Worm (Caenorhabditis elegans) whole organism, L4 larva: ENCODE measurements around the gene twk-43.

ENCODE experiments used
- F37D6.2 ChIP-seq: sonication (generic microtip); optimal IDR thresholded peaks from 2 replicates; lab custom pipeline; 2016; ENCODE audit warnings: mild to moderate bottlenecking, missing genetic modification characterization, missing compliant biosample characterization
- F49E8.2 ChIP-seq: sonication (generic microtip); optimal IDR thresholded peaks from 2 replicates; lab custom pipeline; 2016; ENCODE audit warnings: missing compliant biosample characterization, mild to moderate bottlenecking, missing genetic modification characterization, borderline replicate concordance
- R02D3.7 ChIP-seq: fragments of 150-350 bp; sonication (generic microtip); optimal IDR thresholded peaks from 3 replicates; lab custom pipeline; 2014; ENCODE audit warnings: missing biosample characterization, missing genetic modification characterization
- T26A8.4 ChIP-seq: fragments of 200-800 bp; sonication (Bioruptor generic); IDR thresholded peaks from 2 replicates; pipeline ENCODE4 v1.3.6; 2022; ENCODE audit warnings: missing genetic modification characterization, missing compliant biosample characterization
- aha-1 ChIP-seq: fragments of 150-350 bp; peaks from one replicate; lab custom pipeline; 2014; ENCODE audit warnings: missing biosample characterization, missing genetic modification characterization
- arid-1 ChIP-seq: fragments of 200-800 bp; sonication (Bioruptor generic); conservative IDR thresholded peaks from 2 replicates; pipeline ENCODE4 v1.3.6; 2022; ENCODE audit warnings: missing genetic modification reagents, missing genetic modification characterization, missing compliant biosample characterization
- attf-4 ChIP-seq: sonication (generic microtip); optimal IDR thresholded peaks from 3 replicates; lab custom pipeline; 2017; ENCODE audit warnings: missing biosample characterization, missing genetic modification characterization
- ceh-44 ChIP-seq: fragments of 200-800 bp; sonication (Bioruptor generic); IDR thresholded peaks from 2 replicates; pipeline ENCODE4 v1.3.6; 2022; ENCODE audit warnings: missing genetic modification reagents, missing genetic modification characterization, missing compliant biosample characterization
- ceh-82 ChIP-seq: sonication (generic microtip); optimal IDR thresholded peaks from 2 replicates; lab custom pipeline; 2017; ENCODE audit warnings: missing biosample characterization, missing genetic modification characterization
- cey-2 ChIP-seq: sonication (generic microtip); optimal IDR thresholded peaks from 3 replicates; lab custom pipeline; 2017; ENCODE audit warnings: missing genetic modification characterization, mild to moderate bottlenecking, missing compliant biosample characterization, antibody characterized with exemption, borderline replicate concordance; ENCODE audit not compliant: insufficient read depth
- daf-16 ChIP-seq, 3 experiments: sonication (generic microtip); optimal IDR thresholded peaks; 2 replicates each; lab custom pipeline; 2016 to 2017; ENCODE audit warnings: missing genetic modification characterization in 3 of 3, missing genetic modification reagents in 3 of 3, mild to moderate bottlenecking in 2 of 3, missing compliant biosample characterization in 2 of 3, missing biosample characterization in 1 of 3, moderate library complexity in 1 of 3
- daf-8 ChIP-seq: fragments of 200-800 bp; sonication (Bioruptor generic); IDR thresholded peaks from 2 replicates; pipeline ENCODE4 v1.3.6; 2022; ENCODE audit warnings: missing genetic modification characterization, missing compliant biosample characterization
- dmd-6 ChIP-seq: fragments of 200-800 bp; sonication (Bioruptor generic); IDR thresholded peaks from 2 replicates; pipeline ENCODE4 v1.3.6; 2022; ENCODE audit warnings: missing genetic modification reagents, missing genetic modification characterization, missing compliant biosample characterization
- dmd-8 ChIP-seq: fragments of 200-800 bp; sonication (Bioruptor generic); IDR thresholded peaks from 2 replicates; pipeline ENCODE4 v1.3.6; 2022; ENCODE audit warnings: missing genetic modification characterization, missing compliant biosample characterization
- dve-1 ChIP-seq: sonication (generic microtip); optimal IDR thresholded peaks from 2 replicates; lab custom pipeline; 2017; ENCODE audit warnings: antibody characterized with exemption, mild to moderate bottlenecking, missing genetic modification characterization, missing compliant biosample characterization; ENCODE audit not compliant: insufficient read depth
- fos-1 ChIP-seq: fragments of 150-350 bp; optimal IDR thresholded peaks from 2 replicates; lab custom pipeline; 2014; ENCODE audit warnings: missing biosample characterization, missing genetic modification characterization
- gei-8 ChIP-seq: fragments of 200-800 bp; sonication (Bioruptor generic); optimal IDR thresholded peaks from 2 replicates; lab custom pipeline; 2018; ENCODE audit warnings: mild to moderate bottlenecking, missing genetic modification characterization, missing compliant biosample characterization
- hlh-30 ChIP-seq: sonication (generic microtip); optimal IDR thresholded peaks from 2 replicates; lab custom pipeline; 2017; ENCODE audit warnings: antibody characterized with exemption, mild to moderate bottlenecking, missing genetic modification characterization, missing compliant biosample characterization; ENCODE audit not compliant: insufficient read depth
- jun-1 ChIP-seq: fragments of 150-350 bp; optimal IDR thresholded peaks from 2 replicates; lab custom pipeline; 2014; ENCODE audit warnings: missing biosample characterization, missing genetic modification reagents, missing genetic modification characterization
- lsy-2 ChIP-seq, 2 experiments: fragments of 150-350 bp in 1 of 2; sonication (generic microtip) in 1 of 2; optimal IDR thresholded peaks; 2 replicates each; lab custom pipeline; 2014 to 2017; ENCODE audit warnings: missing biosample characterization in 2 of 2, missing genetic modification characterization in 2 of 2
- madf-5 ChIP-seq, 2 experiments: fragments of 200-800 bp; sonication (Bioruptor generic); IDR thresholded peaks; 2 replicates each; pipeline ENCODE4 v1.3.6; 2022; ENCODE audit warnings: missing compliant biosample characterization in 2 of 2, missing genetic modification characterization in 2 of 2
- mdl-1 ChIP-seq, 2 experiments: fragments of 150-350 bp in 1 of 2; sonication (generic microtip) in 1 of 2; optimal IDR thresholded peaks; 2 replicates each; lab custom pipeline; 2014 to 2017; ENCODE audit warnings: missing biosample characterization in 2 of 2, missing genetic modification characterization in 2 of 2
- mep-1 ChIP-seq: fragments of 150-350 bp; sonication (generic microtip); optimal IDR thresholded peaks from 3 replicates; lab custom pipeline; 2014; ENCODE audit warnings: missing biosample characterization, missing genetic modification characterization
- mes-2 ChIP-seq: sonication (generic microtip); optimal IDR thresholded peaks from 2 replicates; lab custom pipeline; 2016; ENCODE audit warnings: missing genotype, mild to moderate bottlenecking, missing genetic modification characterization, missing compliant biosample characterization; ENCODE audit not compliant: poor library complexity, severe bottlenecking
- mxl-2 ChIP-seq: fragments of 200-800 bp; sonication (Bioruptor generic); conservative IDR thresholded peaks from 2 replicates; pipeline ENCODE4 v1.3.6; 2022; ENCODE audit warnings: missing genetic modification reagents, missing genetic modification characterization, missing compliant biosample characterization
- mxl-3 ChIP-seq: fragments of 200-800 bp; sonication (Bioruptor generic); optimal IDR thresholded peaks from 2 replicates; lab custom pipeline; 2018; ENCODE audit warnings: mild to moderate bottlenecking, missing genetic modification characterization, missing compliant biosample characterization
- nhr-102 ChIP-seq: sonication (generic microtip); optimal IDR thresholded peaks from 2 replicates; lab custom pipeline; 2016; ENCODE audit warnings: mild to moderate bottlenecking, missing genetic modification characterization, moderate library complexity, missing compliant biosample characterization
- nhr-11 ChIP-seq: fragments of 150-350 bp; optimal IDR thresholded peaks from 2 replicates; lab custom pipeline; 2014; ENCODE audit warnings: missing biosample characterization, missing genetic modification characterization
- nhr-237 ChIP-seq: sonication (generic microtip); optimal IDR thresholded peaks from 2 replicates; lab custom pipeline; 2017; ENCODE audit warnings: missing biosample characterization, missing genetic modification characterization
- php-3 ChIP-seq: fragments of 200-800 bp; sonication (Bioruptor generic); IDR thresholded peaks from 2 replicates; pipeline ENCODE4 v1.3.6; 2022; ENCODE audit warnings: missing genetic modification reagents, missing genetic modification characterization, missing compliant biosample characterization
- saeg-2 ChIP-seq: fragments of 200-800 bp; sonication (Bioruptor generic); IDR thresholded peaks from 2 replicates; pipeline ENCODE4 v1.3.6; 2022; ENCODE audit warnings: missing genetic modification reagents, missing genetic modification characterization, missing compliant biosample characterization
- set-16 ChIP-seq: fragments of 200-800 bp; sonication (Bioruptor generic); IDR thresholded peaks from 2 replicates; pipeline ENCODE4 v1.3.6; 2022; ENCODE audit warnings: missing genetic modification reagents, missing genetic modification characterization, missing compliant biosample characterization
- skn-1 ChIP-seq: fragments of 150-350 bp; optimal IDR thresholded peaks from 2 replicates; lab custom pipeline; 2014; ENCODE audit warnings: missing biosample characterization, missing genetic modification characterization
- snpc-4 ChIP-seq: fragments of 150-350 bp; optimal IDR thresholded peaks from 2 replicates; lab custom pipeline; 2014; ENCODE audit warnings: missing biosample characterization, missing genetic modification characterization
- tag-97 ChIP-seq: fragments of 200-800 bp; sonication (Bioruptor generic); IDR thresholded peaks from 2 replicates; pipeline ENCODE4 v1.3.6; 2022; ENCODE audit warnings: missing genetic modification characterization, missing compliant biosample characterization
- tra-1 ChIP-seq: fragments of 200-800 bp; sonication (Bioruptor generic); IDR thresholded peaks from 2 replicates; pipeline ENCODE4 v1.3.6; 2022; ENCODE audit warnings: missing genetic modification reagents, missing genetic modification characterization, missing compliant biosample characterization
- unc-130 ChIP-seq: sonication (generic microtip); optimal IDR thresholded peaks from 2 replicates; lab custom pipeline; 2016; ENCODE audit warnings: missing genetic modification reagents, missing genetic modification characterization, missing compliant biosample characterization
- unc-39 ChIP-seq: sonication (generic microtip); optimal IDR thresholded peaks from 2 replicates; lab custom pipeline; 2017; ENCODE audit warnings: missing biosample characterization, missing genetic modification characterization
- unc-62 ChIP-seq, 3 experiments: fragments of 150-350 bp in 1 of 3; sonication (generic microtip); optimal IDR thresholded peaks in 2 of 3; peaks in 1 of 3; 1 replicate in 1 of 3; 2 replicates in 2 of 3; lab custom pipeline; 2014 to 2017; ENCODE audit warnings: missing biosample characterization in 3 of 3, missing genetic modification characterization in 3 of 3, missing genetic modification reagents in 3 of 3, missing genotype in 1 of 3
- zag-1 ChIP-seq: fragments of 150-350 bp; optimal IDR thresholded peaks from 2 replicates; lab custom pipeline; 2014; ENCODE audit warnings: missing biosample characterization, missing genetic modification characterization
- zfp-2 ChIP-seq: sonication (generic microtip); optimal IDR thresholded peaks from 2 replicates; lab custom pipeline; 2016; ENCODE audit warnings: mild to moderate bottlenecking, missing genetic modification characterization, missing compliant biosample characterization
- zip-11 ChIP-seq: fragments of 200-800 bp; sonication (Bioruptor generic); IDR thresholded peaks from 2 replicates; pipeline ENCODE4 v1.3.6; 2022; ENCODE audit warnings: missing genetic modification characterization, missing compliant biosample characterization
- ztf-11 ChIP-seq: fragments of 150-350 bp; optimal IDR thresholded peaks from 2 replicates; lab custom pipeline; 2014; ENCODE audit warnings: missing biosample characterization, missing genetic modification characterization

The twk-43 gene

ce11 chrV:13333386-13334180, 12.5 kb upstream of the twk-43 start, which contains the start of gene nhr-168 (continued):
- TF ChIP-seq ceh-82 (tag; lab: Kevin White, UChicago) = no peak
- TF ChIP-seq mxl-3 (GFP tag; lab: Kevin White, UChicago) = peak; percentile 20
- no peak for TF ChIP-seq mep-1 (tag; lab: Kevin White, UChicago)
- TF ChIP-seq unc-62 (GFP tag; optimal IDR thresholded peaks at IDR 0.05 in 1 of 2; lab: Kevin White, UChicago) = peak in 1 of 2 experiments; percentile 30
- no peak for TF ChIP-seq unc-62 (tag; optimal IDR thresholded peaks at IDR 0.05; lab: Kevin White, UChicago)
- TF ChIP-seq php-3 (GFP tag; lab: Robert Waterston, UW) = no peak
- no peak for TF ChIP-seq zag-1 (tag; lab: Kevin White, UChicago)
- TF ChIP-seq mdl-1 (tag; optimal IDR thresholded peaks at IDR 0.05; lab: Kevin White, UChicago) = peak in 1 of 2 experiments; percentile 50
- no peak for TF ChIP-seq snpc-4 (tag; lab: Kevin White, UChicago)
- TF ChIP-seq tag-97 (GFP tag; lab: Robert Waterston, UW) = no peak
- TF ChIP-seq zfp-2 (tag; lab: Kevin White, UChicago) = no peak
- TF ChIP-seq tra-1 (GFP tag; lab: Robert Waterston, UW) = no peak; the same call in 1 of the 2 replicates
- TF ChIP-seq attf-4 (tag; lab: Kevin White, UChicago) = no peak
- no peak for TF ChIP-seq nhr-102 (tag; lab: Kevin White, UChicago)
- no peak for TF ChIP-seq unc-130
- TF ChIP-seq dmd-8 (GFP tag; lab: Robert Waterston, UW) = no peak
- TF ChIP-seq jun-1 = no peak
- TF ChIP-seq aha-1 (tag; lab: Kevin White, UChicago) = no peak
- no peak for TF ChIP-seq daf-16 (GFP tag; optimal IDR thresholded peaks at IDR 0.05; lab: Kevin White, UChicago)
- TF ChIP-seq daf-16 (tag; optimal IDR thresholded peaks at IDR 0.05; lab: Kevin White, UChicago) = peak; percentile 32
- TF ChIP-seq skn-1 (tag; lab: Kevin White, UChicago) = no peak
- TF ChIP-seq gei-8 = no peak
- no peak for TF ChIP-seq arid-1
- TF ChIP-seq F37D6.2 (tag; lab: Kevin White, UChicago) = no peak
- TF ChIP-seq zip-11 (GFP tag; lab: Robert Waterston, UW) = no peak
- TF ChIP-seq ceh-44 = no peak
- no peak for TF ChIP-seq mes-2 (tag; lab: Kevin White, UChicago)
- TF ChIP-seq fos-1 (tag; lab: Kevin White, UChicago) = no peak
- no peak for TF ChIP-seq nhr-11
- no peak for TF ChIP-seq nhr-237 (tag; lab: Kevin White, UChicago)
- no peak for TF ChIP-seq F49E8.2 (tag; lab: Kevin White, UChicago)
- no peak for TF ChIP-seq R02D3.7 (tag; lab: Kevin White, UChicago)
- TF ChIP-seq saeg-2 (GFP tag; lab: Robert Waterston, UW) = no peak
- no peak for TF ChIP-seq ztf-11
- TF ChIP-seq cey-2 (tag; lab: Kevin White, UChicago) = no peak
- TF ChIP-seq mxl-2 (GFP tag; lab: Robert Waterston, UW) = no peak
- TF ChIP-seq daf-8 (GFP tag; lab: Robert Waterston, UW) = no peak
- TF ChIP-seq madf-5 (GFP tag; IDR thresholded peaks at IDR 0.05; lab: Robert Waterston, UW) = no peak
- no peak for TF ChIP-seq lsy-2 (tag; optimal IDR thresholded peaks at IDR 0.05; lab: Kevin White, UChicago)
- TF ChIP-seq dve-1 (tag; lab: Kevin White, UChicago) = peak; percentile 49
- TF ChIP-seq dmd-6 (GFP tag; lab: Robert Waterston, UW) = peak; percentile 88
- TF ChIP-seq set-16 (GFP tag; lab: Robert Waterston, UW) = no peak
- peak; percentile 6 for TF ChIP-seq hlh-30 (tag; lab: Kevin White, UChicago)
- TF ChIP-seq unc-39 = no peak
- no peak for TF ChIP-seq T26A8.4 (GFP tag; lab: Robert Waterston, UW)
